Fruit fly (Drosophila melanogaster): ENCODE results near the gene slmb.

DNA sequence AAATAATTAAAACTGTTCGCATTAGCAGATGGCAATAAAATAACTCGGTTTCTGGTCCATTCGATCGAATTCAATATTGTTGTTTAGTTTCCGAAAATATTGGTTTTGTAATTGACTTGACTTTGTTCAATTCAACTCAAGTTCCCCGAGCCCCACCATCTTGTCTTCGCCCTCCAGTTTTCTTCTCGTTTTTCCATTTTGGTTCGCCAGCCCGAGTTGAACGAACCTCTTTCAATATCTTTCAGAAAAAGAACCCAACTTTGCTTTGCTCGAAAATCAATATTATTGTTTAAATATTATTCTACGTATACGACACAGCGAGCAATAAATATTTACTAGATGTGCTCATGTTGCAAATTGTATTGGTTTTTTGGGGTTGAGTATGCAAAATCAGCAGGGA is 31.4 kb upstream of the slmb start:
- TF ChIP-seq D1 (tag; optimal IDR thresholded peaks at IDR 0.05) (no peak), CG32121 (GFP tag; IDR thresholded peaks at IDR 0.05) (no peak), CG34367 (tag; optimal IDR thresholded peaks at IDR 0.05) (no peak), fd96Ca (GFP tag; IDR thresholded peaks at IDR 0.05) (no peak), Snoo (tag; optimal IDR thresholded peaks at IDR 0.05) (no peak), Ets98B (GFP tag; IDR thresholded peaks at IDR 0.05) (no peak), Pif1A (GFP tag; optimal IDR thresholded peaks at IDR 0.05) (no peak), CG12605 (GFP tag; IDR thresholded peaks at IDR 0.05) (no peak)

Data from whole organism, pupa.